Fruit fly (Drosophila melanogaster): Measurements from ENCODE around the gene CG17328.

CG17328 gene

DNA sequence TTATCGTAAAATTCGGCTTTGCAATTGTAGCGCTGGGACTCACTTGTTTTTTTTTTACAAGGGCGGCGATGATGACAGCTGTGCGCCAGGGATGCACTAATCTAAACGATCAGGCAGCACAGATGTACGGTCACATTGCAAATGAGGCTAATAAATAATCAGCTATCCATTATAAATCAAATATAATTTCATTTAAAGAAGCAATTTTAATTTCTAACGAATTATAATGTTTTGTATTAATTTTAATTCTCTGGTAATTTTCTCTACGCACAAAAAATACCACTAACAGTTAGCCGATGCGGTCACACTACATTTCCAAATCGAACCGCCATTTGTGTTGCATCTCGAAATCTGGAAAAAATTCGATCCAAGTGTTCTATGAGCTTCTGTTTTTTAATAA, 10.9 kb downstream of the CG17328 start, which contains the start of the genes cni and fzy (continued):
- peak; percentile 96 for TF ChIP-seq sqz (GFP tag; optimal IDR thresholded peaks at IDR 0.05)
- TF ChIP-seq Hr3 (GFP tag; optimal IDR thresholded peaks at IDR 0.05) = peak; percentile 27
- TF ChIP-seq Scr (GFP tag; IDR thresholded peaks at IDR 0.05; ENCODE audit: partially characterized antibody) = peak; percentile 22; the same call in 1 of the 2 replicates
- no peak for TF ChIP-seq Neu2 (GFP tag; optimal IDR thresholded peaks at IDR 0.05; ENCODE audit: borderline replicate concordance)
- no peak for TF ChIP-seq hbn (GFP tag; IDR thresholded peaks at IDR 0.05; ENCODE audit: partially characterized antibody)
- TF ChIP-seq pfk (GFP tag; optimal IDR thresholded peaks at IDR 0.05) = no peak
- no peak for TF ChIP-seq CG7372 (GFP tag; IDR thresholded peaks at IDR 0.05)
- peak; percentile 82 for TF ChIP-seq Ets65A (GFP tag)
- no peak for TF ChIP-seq BtbVII (GFP tag; optimal IDR thresholded peaks at IDR 0.05)
- TF ChIP-seq CG1792 (GFP tag; optimal IDR thresholded peaks at IDR 0.05) = no peak
- TF ChIP-seq wek (GFP tag; optimal IDR thresholded peaks at IDR 0.05) = no peak
- no peak for TF ChIP-seq unpg (GFP tag; optimal IDR thresholded peaks at IDR 0.05)
- no peak for TF ChIP-seq sna (GFP tag; IDR thresholded peaks at IDR 0.05; ENCODE audit: partially characterized antibody)
- no peak for TF ChIP-seq CG1529 (GFP tag; optimal IDR thresholded peaks at IDR 0.05)
- peak; percentile 49; the same call in 1 of the 2 replicates for TF ChIP-seq CG13287 (GFP tag; IDR thresholded peaks at IDR 0.05; ENCODE audit: partially characterized antibody)
- TF ChIP-seq C15 (GFP tag; IDR thresholded peaks at IDR 0.05) = no peak
- peak; percentile 23 for TF ChIP-seq CG2678 (tag; optimal IDR thresholded peaks at IDR 0.05)
- peak; percentile 93 for TF ChIP-seq E2f2 (GFP tag; IDR thresholded peaks at IDR 0.05)
- no peak for TF ChIP-seq CG4328 (GFP tag; optimal IDR thresholded peaks at IDR 0.05)
- no peak for TF ChIP-seq pros (GFP tag; optimal IDR thresholded peaks at IDR 0.05)
- no peak for TF ChIP-seq Meics (GFP tag; optimal IDR thresholded peaks at IDR 0.05)
- no peak for TF ChIP-seq Mes4 (GFP tag; optimal IDR thresholded peaks at IDR 0.05)
- no peak for TF ChIP-seq onecut (GFP tag; IDR thresholded peaks at IDR 0.05)
- TF ChIP-seq Pdp1 (GFP tag; optimal IDR thresholded peaks at IDR 0.05) = peak; percentile 1 to 29
- no peak for TF ChIP-seq kay (GFP tag; optimal IDR thresholded peaks at IDR 0.05)
- TF ChIP-seq Dip2 (GFP tag; IDR thresholded peaks at IDR 0.05) = no peak
- TF ChIP-seq eyg (GFP tag; optimal IDR thresholded peaks at IDR 0.05) = no peak
- TF ChIP-seq Hr39 (optimal IDR thresholded peaks at IDR 0.05) = no peak
- no peak for TF ChIP-seq bcd (GFP tag; optimal IDR thresholded peaks at IDR 0.05)
- no peak for TF ChIP-seq CG14860 (GFP tag; IDR thresholded peaks at IDR 0.05; ENCODE audit: partially characterized antibody)
- TF ChIP-seq CG2889 (GFP tag; IDR thresholded peaks at IDR 0.05) = no peak
- TF ChIP-seq CG17912 (GFP tag; optimal IDR thresholded peaks at IDR 0.05) = no peak
- no peak for TF ChIP-seq Tbp (GFP tag; optimal IDR thresholded peaks at IDR 0.05)
- no peak for TF ChIP-seq CG12219 (GFP tag; optimal IDR thresholded peaks at IDR 0.05)
- TF ChIP-seq CG16779 (GFP tag; IDR thresholded peaks at IDR 0.05) = no peak
- TF ChIP-seq dati (GFP tag; IDR thresholded peaks at IDR 0.05) = no peak
- no peak for TF ChIP-seq Oaz (GFP tag; IDR thresholded peaks at IDR 0.05)
- peak; percentile 3 for TF ChIP-seq CG15601 (tag; optimal IDR thresholded peaks at IDR 0.05)
- no peak for TF ChIP-seq al (GFP tag; IDR thresholded peaks at IDR 0.05)
- peak; percentile 9 for TF ChIP-seq fu2 (GFP tag; optimal IDR thresholded peaks at IDR 0.05)
- no peak for TF ChIP-seq Dll (GFP tag; IDR thresholded peaks at IDR 0.05; ENCODE audit: partially characterized antibody)
- TF ChIP-seq CG12299 (tag; optimal IDR thresholded peaks at IDR 0.05) = no peak
- no peak for TF ChIP-seq dan (GFP tag; IDR thresholded peaks at IDR 0.05)
- TF ChIP-seq Ptx1 (GFP tag; IDR thresholded peaks at IDR 0.05) = no peak
- TF ChIP-seq Sin3A (optimal IDR thresholded peaks at IDR 0.05) = peak; percentile 86
- no peak for TF ChIP-seq chn (GFP tag; optimal IDR thresholded peaks at IDR 0.05)
- TF ChIP-seq CG15073 (GFP tag; optimal IDR thresholded peaks at IDR 0.05) = no peak
- no peak for TF ChIP-seq CG31365 (tag; optimal IDR thresholded peaks at IDR 0.05)
- no peak for TF ChIP-seq CkIIα-i1 (GFP tag; IDR thresholded peaks at IDR 0.05)
- no peak for TF ChIP-seq Gug (GFP tag; IDR thresholded peaks at IDR 0.05)
- TF ChIP-seq caup (GFP tag; optimal IDR thresholded peaks at IDR 0.05; ENCODE audit: severe bottlenecking) = no peak
- TF ChIP-seq CG15011 (GFP tag; optimal IDR thresholded peaks at IDR 0.05) = no peak

Data from whole organism, embryonic.